Fruit fly (Drosophila melanogaster) whole organism, embryonic: ENCODE measurements around the gene lute.
A peak's percentile ranks its signal among the peaks of the same experiment; 100 is the strongest.

ENCODE experiments used
- B-H2 ChIP-seq: fragments of 200-800 bp; sonication (Bioruptor generic); optimal IDR thresholded peaks from 2 replicates; lab custom pipeline; 2018; ENCODE audit warnings: missing biosample characterization, mild to moderate bottlenecking, missing genetic modification characterization
- CG10366 ChIP-seq: fragments of 200-800 bp; sonication (Bioruptor generic); IDR thresholded peaks from 2 replicates; pipeline ENCODE4 v1.3.6; 2022; ENCODE audit warnings: missing biosample characterization, missing genetic modification characterization
- CG10431 ChIP-seq: fragments of 200-800 bp; sonication (Bioruptor generic); optimal IDR thresholded peaks from 3 replicates; lab custom pipeline; 2018; ENCODE audit warnings: missing biosample characterization, mild to moderate bottlenecking, missing genetic modification characterization
- CG12219 ChIP-seq: fragments of 200-800 bp; sonication (Bioruptor generic); optimal IDR thresholded peaks from 3 replicates; lab custom pipeline; 2018; ENCODE audit warnings: missing biosample characterization, mild to moderate bottlenecking, missing genetic modification characterization
- CG12236 ChIP-seq: fragments of 200-800 bp; sonication (Bioruptor generic); optimal IDR thresholded peaks from 2 replicates; lab custom pipeline; 2016; ENCODE audit warnings: missing biosample characterization, missing genetic modification characterization
- CG15696 ChIP-seq: fragments of 200-800 bp; sonication (Bioruptor generic); optimal IDR thresholded peaks from 2 replicates; lab custom pipeline; 2019; ENCODE audit warnings: missing biosample characterization, mild to moderate bottlenecking, missing genetic modification characterization, moderate library complexity
- CG1602 ChIP-seq: fragments of 200-800 bp; sonication (Bioruptor generic); optimal IDR thresholded peaks from 3 replicates; lab custom pipeline; 2016; ENCODE audit warnings: missing biosample characterization, missing genetic modification characterization
- CG1603 ChIP-seq: fragments of 200-800 bp; sonication (Bioruptor generic); optimal IDR thresholded peaks from 2 replicates; lab custom pipeline; 2019; ENCODE audit warnings: missing biosample characterization, mild to moderate bottlenecking, missing genetic modification characterization, moderate library complexity
- CG17802 ChIP-seq: fragments of 200-800 bp; sonication (Bioruptor generic); optimal IDR thresholded peaks from 2 replicates; lab custom pipeline; 2018; ENCODE audit warnings: missing biosample characterization, mild to moderate bottlenecking, missing genetic modification characterization, moderate library complexity
- CG18476 ChIP-seq: fragments of 200-800 bp; sonication (Bioruptor generic); optimal IDR thresholded peaks from 2 replicates; lab custom pipeline; 2016; ENCODE audit warnings: missing biosample characterization, mild to moderate bottlenecking, missing genetic modification characterization
- CG2129 ChIP-seq: fragments of 200-800 bp; sonication (Bioruptor generic); IDR thresholded peaks from 2 replicates; pipeline ENCODE4 v1.3.6; 2022; ENCODE audit warnings: missing biosample characterization, missing genetic modification characterization; ENCODE audit not compliant: partially characterized antibody
- CG30431 ChIP-seq: fragments of 200-800 bp; sonication (Bioruptor generic); optimal IDR thresholded peaks from 2 replicates; lab custom pipeline; 2017; ENCODE audit warnings: missing biosample characterization, missing genetic modification characterization
- CG3065 ChIP-seq: fragments of 200-800 bp; sonication (Bioruptor generic); optimal IDR thresholded peaks from 2 replicates; lab custom pipeline; 2016; ENCODE audit warnings: missing biosample characterization, missing genetic modification characterization
- CG32532 ChIP-seq: fragments of 200-800 bp; sonication (Bioruptor generic); IDR thresholded peaks from 2 replicates; pipeline ENCODE4 v1.3.6; 2022; ENCODE audit warnings: missing biosample characterization, missing genetic modification characterization
- CG32767 ChIP-seq: fragments of 200-800 bp; sonication (Bioruptor generic); IDR thresholded peaks from 2 replicates; pipeline ENCODE4 v1.3.6; 2022; ENCODE audit warnings: missing biosample characterization, missing genetic modification characterization
- CG32772 ChIP-seq: fragments of 200-800 bp; sonication (Bioruptor generic); IDR thresholded peaks from 2 replicates; pipeline ENCODE4 v1.3.6; 2022; ENCODE audit warnings: missing biosample characterization, missing genetic modification characterization
- CG3407 ChIP-seq: fragments of 200-800 bp; sonication (Bioruptor generic); optimal IDR thresholded peaks from 2 replicates; lab custom pipeline; 2018; ENCODE audit warnings: missing biosample characterization, mild to moderate bottlenecking, missing genetic modification characterization
- CG4617 ChIP-seq: fragments of 200-800 bp; sonication (Bioruptor generic); optimal IDR thresholded peaks from 3 replicates; lab custom pipeline; 2016; ENCODE audit warnings: missing biosample characterization, missing genetic modification characterization, borderline replicate concordance
- CG4730 ChIP-seq: fragments of 200-800 bp; sonication (Bioruptor generic); IDR thresholded peaks from 2 replicates; pipeline ENCODE4 v1.3.6; 2022; ENCODE audit warnings: missing biosample characterization, missing genetic modification characterization
- CG5245 ChIP-seq: fragments of 200-800 bp; sonication (Bioruptor generic); optimal IDR thresholded peaks from 3 replicates; lab custom pipeline; 2016; ENCODE audit warnings: missing biosample characterization, missing genetic modification characterization
- CG7271 ChIP-seq: fragments of 200-800 bp; sonication (Bioruptor generic); optimal IDR thresholded peaks from 2 replicates; lab custom pipeline; 2018; ENCODE audit warnings: missing biosample characterization, mild to moderate bottlenecking, missing genetic modification characterization, moderate library complexity
- CG7839 ChIP-seq: fragments of 200-800 bp; sonication (Bioruptor generic); optimal IDR thresholded peaks from 3 replicates; lab custom pipeline; 2018; ENCODE audit warnings: missing biosample characterization, mild to moderate bottlenecking, missing genetic modification characterization, moderate library complexity
- CG8765 ChIP-seq: fragments of 200-800 bp; sonication (Bioruptor generic); IDR thresholded peaks from 2 replicates; pipeline ENCODE4 v1.3.6; 2022; ENCODE audit warnings: missing biosample characterization, missing genetic modification characterization
- CG9817 ChIP-seq: fragments of 200-800 bp; sonication (Bioruptor generic); optimal IDR thresholded peaks from 2 replicates; lab custom pipeline; 2018; ENCODE audit warnings: missing biosample characterization, mild to moderate bottlenecking, missing genetic modification characterization, moderate library complexity
- D19B ChIP-seq: fragments of 200-800 bp; sonication (Bioruptor generic); optimal IDR thresholded peaks from 2 replicates; lab custom pipeline; 2017; ENCODE audit warnings: missing biosample characterization, mild to moderate bottlenecking, missing genetic modification characterization
- Dbx ChIP-seq: fragments of 200-800 bp; sonication (Bioruptor generic); IDR thresholded peaks from 3 replicates; pipeline ENCODE4 v1.3.6; 2022; ENCODE audit warnings: missing biosample characterization, missing genetic modification characterization
- Dip2 ChIP-seq: fragments of 200-800 bp; sonication (Bioruptor generic); IDR thresholded peaks from 2 replicates; pipeline ENCODE4 v1.3.6; 2022; ENCODE audit warnings: missing biosample characterization, missing genetic modification characterization
- Doc2 ChIP-seq: fragments of 200-800 bp; sonication (Bioruptor generic); IDR thresholded peaks from 2 replicates; pipeline ENCODE4 v1.3.6; 2022; ENCODE audit warnings: missing biosample characterization, missing genetic modification characterization
- Ets65A ChIP-seq: fragments of 200-800 bp; sonication (Bioruptor generic); peaks from one replicate; lab custom pipeline; 2016; ENCODE audit warnings: missing biosample characterization, missing genetic modification characterization
- HHEX ChIP-seq: fragments of 200-800 bp; sonication (Bioruptor generic); optimal IDR thresholded peaks from 3 replicates; lab custom pipeline; 2017; ENCODE audit warnings: missing biosample characterization, mild to moderate bottlenecking, missing genetic modification characterization, missing genetic modification reagents
- NFAT ChIP-seq: fragments of 200-800 bp; sonication (Bioruptor generic); IDR thresholded peaks from 2 replicates; pipeline ENCODE4 v1.3.6; 2022; ENCODE audit warnings: missing biosample characterization, missing genetic modification characterization
- Sin3A ChIP-seq: fragments of >200 bp; optimal IDR thresholded peaks from 2 replicates; lab custom pipeline; 2018
- Sry-β ChIP-seq: fragments of 200-800 bp; sonication (Bioruptor generic); optimal IDR thresholded peaks from 2 replicates; lab custom pipeline; 2018; ENCODE audit warnings: missing biosample characterization, mild to moderate bottlenecking, missing genetic modification characterization, moderate library complexity
- ab ChIP-seq: fragments of 200-800 bp; sonication (Bioruptor generic); optimal IDR thresholded peaks from 2 replicates; lab custom pipeline; 2016; ENCODE audit warnings: missing biosample characterization, missing genetic modification characterization
- amos ChIP-seq: fragments of 200-800 bp; sonication (Bioruptor generic); IDR thresholded peaks from 2 replicates; pipeline ENCODE4 v1.3.6; 2022; ENCODE audit warnings: missing biosample characterization, missing genetic modification characterization; ENCODE audit not compliant: partially characterized antibody
- btn ChIP-seq: fragments of 200-800 bp; sonication (Bioruptor generic); optimal IDR thresholded peaks from 2 replicates; lab custom pipeline; 2016; ENCODE audit warnings: missing biosample characterization, missing genetic modification characterization
- cg ChIP-seq: fragments of 200-800 bp; sonication (Bioruptor generic); optimal IDR thresholded peaks from 3 replicates; lab custom pipeline; 2019; ENCODE audit warnings: missing biosample characterization, mild to moderate bottlenecking, missing genetic modification characterization, moderate library complexity
- crc ChIP-seq: fragments of 200-800 bp; sonication (Bioruptor generic); optimal IDR thresholded peaks from 2 replicates; lab custom pipeline; 2016; ENCODE audit warnings: missing biosample characterization, missing genetic modification characterization
- eyg ChIP-seq: fragments of 200-800 bp; sonication (Bioruptor generic); optimal IDR thresholded peaks from 3 replicates; lab custom pipeline; 2016; ENCODE audit warnings: missing biosample characterization, missing genetic modification characterization
- fd64A ChIP-seq: fragments of 200-800 bp; sonication (Bioruptor generic); optimal IDR thresholded peaks from 3 replicates; lab custom pipeline; 2018; ENCODE audit warnings: missing biosample characterization, mild to moderate bottlenecking, missing genetic modification characterization
- her ChIP-seq: fragments of 200-800 bp; sonication (Bioruptor generic); optimal IDR thresholded peaks from 2 replicates; lab custom pipeline; 2016; ENCODE audit warnings: missing biosample characterization, missing genetic modification characterization
- nerfin-2 ChIP-seq: fragments of 200-800 bp; sonication (Bioruptor generic); IDR thresholded peaks from 2 replicates; pipeline ENCODE4 v1.3.6; 2022; ENCODE audit warnings: missing biosample characterization, missing genetic modification characterization; ENCODE audit not compliant: partially characterized antibody
- p53 ChIP-seq: fragments of 200-800 bp; sonication (Bioruptor generic); optimal IDR thresholded peaks from 2 replicates; lab custom pipeline; 2016; ENCODE audit warnings: missing biosample characterization, missing genetic modification characterization
- pan ChIP-seq, 4 experiments: fragments of >200 bp in 3 of 4; fragments of 200-800 bp in 1 of 4; sonication (Bioruptor generic) in 1 of 4; optimal IDR thresholded peaks in 3 of 4; IDR thresholded peaks in 1 of 4; 2 replicates each; pipeline versions ENCODE4 v1.3.6 to Lab custom; 2017 to 2022; ENCODE audit warnings: missing biosample characterization in 2 of 4, missing genetic modification characterization in 2 of 4, mixed read lengths in 1 of 4
- ranshi ChIP-seq: fragments of 200-800 bp; sonication (Bioruptor generic); IDR thresholded peaks from 2 replicates; pipeline ENCODE4 v1.3.6; 2022; ENCODE audit warnings: missing biosample characterization, missing genetic modification characterization
- repo ChIP-seq: fragments of 200-800 bp; sonication (Bioruptor generic); optimal IDR thresholded peaks from 2 replicates; lab custom pipeline; 2016; ENCODE audit warnings: missing biosample characterization, missing genetic modification characterization
- row ChIP-seq: fragments of 200-800 bp; sonication (Bioruptor generic); IDR thresholded peaks from 3 replicates; pipeline ENCODE4 v1.3.6; 2022; ENCODE audit warnings: missing biosample characterization, missing genetic modification characterization
- slou ChIP-seq: fragments of 200-800 bp; sonication (Bioruptor generic); optimal IDR thresholded peaks from 3 replicates; lab custom pipeline; 2016; ENCODE audit warnings: missing biosample characterization, missing genetic modification characterization
- sob ChIP-seq: fragments of 200-800 bp; sonication (Bioruptor generic); IDR thresholded peaks from 2 replicates; pipeline ENCODE4 v1.3.6; 2022; ENCODE audit warnings: missing biosample characterization, missing genetic modification characterization
- sug ChIP-seq: fragments of 200-800 bp; optimal IDR thresholded peaks from 2 replicates; lab custom pipeline; 2019; ENCODE audit warnings: missing biosample characterization, mild to moderate bottlenecking, missing genetic modification characterization, moderate library complexity

lute gene

dm6 chr3R:17386168-17386819 lies 6.5 kb downstream of the lute start (continued):
- peak; percentile 50 for TF ChIP-seq CG18476
- TF ChIP-seq Sry-β (GFP tag; lab: Kevin White, UChicago), result no peak
- peak; percentile 42 for TF ChIP-seq CG15696 (tag; lab: Kevin White, UChicago)
- peak; percentile 10 for TF ChIP-seq D19B (GFP tag; lab: Kevin White, UChicago)
- peak; percentile 43; the same call in 1 of the 2 replicates for TF ChIP-seq CG8765 (GFP tag; lab: Robert Waterston, UW)
- peak; percentile 92 for TF ChIP-seq row
- TF ChIP-seq CG32767 (GFP tag; lab: Robert Waterston, UW), result peak; percentile 63; the same call in 1 of the 2 replicates
- TF ChIP-seq CG3407, result peak; percentile 66
- TF ChIP-seq HHEX (GFP tag; lab: Kevin White, UChicago), result peak; percentile 62
- TF ChIP-seq CG5245, result peak; percentile 64
- TF ChIP-seq p53 (GFP tag; lab: Kevin White, UChicago), result no peak
- TF ChIP-seq sug, result peak; percentile 11
- peak; percentile 35; the same call in 1 of the 2 replicates for TF ChIP-seq CG4730 (GFP tag; lab: Robert Waterston, UW)
- TF ChIP-seq CG4617 (GFP tag; lab: Kevin White, UChicago), result peak; percentile 2
- TF ChIP-seq Ets65A (GFP tag; lab: Kevin White, UChicago), result peak; percentile 96
- TF ChIP-seq CG1603, result peak; percentile 81
- no peak for TF ChIP-seq Sin3A (lab: Kevin White, UChicago)
- no peak for TF ChIP-seq pan (optimal IDR thresholded peaks at IDR 0.05; lab: Kevin White, UChicago)
- peak in 1 of 2 experiments; percentile 76 for TF ChIP-seq pan (GFP tag; optimal IDR thresholded peaks at IDR 0.05 in 1 of 2, IDR thresholded peaks at IDR 0.05 in 1 of 2)
- peak; percentile 58 for TF ChIP-seq CG9817 (tag; lab: Kevin White, UChicago)
- peak; percentile 57 for TF ChIP-seq fd64A (GFP tag; lab: Kevin White, UChicago)
- peak; percentile 82 for TF ChIP-seq CG10366
- TF ChIP-seq CG3065 (GFP tag; lab: Kevin White, UChicago), result no peak
- no peak for TF ChIP-seq Dip2 (GFP tag; lab: Robert Waterston, UW)
- no peak for TF ChIP-seq NFAT (GFP tag; lab: Robert Waterston, UW)
- TF ChIP-seq CG32532 (GFP tag; lab: Robert Waterston, UW), result peak; percentile 53
- 0 out of 3 replicates have a peak, but pooled peaks have one; percentile 20 for TF ChIP-seq Dbx (GFP tag; lab: Robert Waterston, UW)
- TF ChIP-seq CG30431 (GFP tag; lab: Kevin White, UChicago), result peak; percentile 42
- TF ChIP-seq her, result no peak
- TF ChIP-seq crc, result no peak
- TF ChIP-seq amos (GFP tag; lab: Robert Waterston, UW), result no peak
- peak; percentile 64 for TF ChIP-seq CG12219 (GFP tag; lab: Kevin White, UChicago)
- peak; percentile 69 for TF ChIP-seq CG32772 (GFP tag; lab: Robert Waterston, UW)
- no peak for TF ChIP-seq nerfin-2 (GFP tag; lab: Robert Waterston, UW)
- TF ChIP-seq CG10431 (GFP tag; lab: Kevin White, UChicago), result no peak
- TF ChIP-seq CG1602, result peak; percentile 45
- no peak for TF ChIP-seq ab (GFP tag; lab: Kevin White, UChicago)
- TF ChIP-seq cg (GFP tag; lab: Kevin White, UChicago), result no peak
- no peak for TF ChIP-seq Doc2 (GFP tag; lab: Robert Waterston, UW)
- peak; percentile 67 for TF ChIP-seq sob (GFP tag; lab: Robert Waterston, UW)
- peak; percentile 2 for TF ChIP-seq btn (GFP tag; lab: Kevin White, UChicago)
- peak; percentile 23 for TF ChIP-seq repo (GFP tag; lab: Kevin White, UChicago)
- TF ChIP-seq B-H2 (GFP tag; lab: Kevin White, UChicago), result no peak
- no peak for TF ChIP-seq CG7271 (tag; lab: Kevin White, UChicago)
- TF ChIP-seq eyg, result no peak
- peak; percentile 31 for TF ChIP-seq CG12236 (GFP tag; lab: Kevin White, UChicago)
- TF ChIP-seq CG17802 (tag; lab: Kevin White, UChicago), result peak; percentile 51
- no peak for TF ChIP-seq slou (GFP tag; lab: Kevin White, UChicago)
- peak; percentile 77 for TF ChIP-seq ranshi (GFP tag; lab: Robert Waterston, UW)
- no peak for TF ChIP-seq CG2129 (GFP tag; lab: Robert Waterston, UW)
- TF ChIP-seq CG7839, result peak; percentile 73
